Worm (Caenorhabditis elegans): ENCODE measurements around the gene F56D2.2.

Gene F56D2.2

ce11 chrIII:5568265-5568664 lies 18.8 kb upstream of the F56D2.2 start:
- 0 out of 2 replicates have a peak, but pooled peaks have one; percentile 12 for TF ChIP-seq aptf-3 (GFP tag; IDR thresholded peaks at IDR 0.05)
- no peak for TF ChIP-seq C17E4.6 (GFP tag; IDR thresholded peaks at IDR 0.05)

- no peak for TF ChIP-seq sea-2 (GFP tag; IDR thresholded peaks at IDR 0.05)
Observed at ce11 chrIII:5568679-5569078, 18.4 kb upstream of the F56D2.2 start, which contains the start of gene nspb-12. Gene nspb-12 (minus strand): TSS chrIII:5568779.

ce11 chrIII:5570814-5571443 lies 16.1 kb upstream of the F56D2.2 start:
- no peak for TF ChIP-seq chd-7 (tag; optimal IDR thresholded peaks at IDR 0.05)
- TF ChIP-seq Y95B8A.8 (GFP tag; IDR thresholded peaks at IDR 0.05): no peak
- no peak for TF ChIP-seq ets-4 (GFP tag; optimal IDR thresholded peaks at IDR 0.05)
- no peak for TF ChIP-seq F49E8.2 (tag; optimal IDR thresholded peaks at IDR 0.05; ENCODE audit: insufficient read depth)
- TF ChIP-seq aptf-2 (GFP tag; conservative IDR thresholded peaks at IDR 0.05): no peak
- TF ChIP-seq fkh-3 (tag; optimal IDR thresholded peaks at IDR 0.05): no peak

ce11 chrIII:5572806-5573205 lies 14.3 kb upstream of the F56D2.2 start:
- no peak for TF ChIP-seq Y56A3A.18 (GFP tag; IDR thresholded peaks at IDR 0.05)

- TF ChIP-seq snpc-1.3 (tag; optimal IDR thresholded peaks at IDR 0.05; ENCODE audit: insufficient read depth): no peak
- no peak for TF ChIP-seq aptf-2 (GFP tag; conservative IDR thresholded peaks at IDR 0.05)
- TF ChIP-seq hsf-1 (GFP tag; IDR thresholded peaks at IDR 0.05): no peak
- no peak for TF ChIP-seq gei-17 (GFP tag; optimal IDR thresholded peaks at IDR 0.05)
- TF ChIP-seq athp-1 (tag; optimal IDR thresholded peaks at IDR 0.05): no peak
- no peak for TF ChIP-seq B0019.2 (GFP tag; conservative IDR thresholded peaks at IDR 0.05)
- no peak for TF ChIP-seq F49E8.2 (tag; optimal IDR thresholded peaks at IDR 0.05; ENCODE audit: insufficient read depth)
Observed at ce11 chrIII:5573694-5574093, 13.4 kb upstream of the F56D2.2 start, which contains the start of gene molo-1. Gene molo-1 (plus strand): TSS chrIII:5573994.

- TF ChIP-seq lin-40 (tag; optimal IDR thresholded peaks at IDR 0.05): no peak
- peak; percentile 93 for TF ChIP-seq cebp-1 (GFP tag; IDR thresholded peaks at IDR 0.05)
- peak; percentile 97 for TF ChIP-seq cebp-1 (tag; optimal IDR thresholded peaks at IDR 0.05)
Observed at ce11 chrIII:5581049-5581448, 6.0 kb upstream of the F56D2.2 start, which contains the start of gene F56D2.5. Gene F56D2.5 (minus strand): TSS chrIII:5581419.

- no peak for TF ChIP-seq hsf-1 (GFP tag; IDR thresholded peaks at IDR 0.05)
- no peak for TF ChIP-seq ceh-79 (tag; optimal IDR thresholded peaks at IDR 0.05)
- TF ChIP-seq lsy-27 (tag; optimal IDR thresholded peaks at IDR 0.05; ENCODE audit: borderline replicate concordance, insufficient read depth): no peak
- TF ChIP-seq Y53F4B.3 (GFP tag; IDR thresholded peaks at IDR 0.05): no peak
- no peak for TF ChIP-seq tlf-1 (GFP tag; optimal IDR thresholded peaks at IDR 0.05)
- TF ChIP-seq lin-40 (tag; optimal IDR thresholded peaks at IDR 0.05): no peak
- no peak for TF ChIP-seq ZK185.1 (tag; optimal IDR thresholded peaks at IDR 0.05; ENCODE audit: poor library complexity, severe bottlenecking)
- no peak for TF ChIP-seq K12H6.12 (tag; optimal IDR thresholded peaks at IDR 0.05)
- TF ChIP-seq lin-35 (GFP tag; optimal IDR thresholded peaks at IDR 0.05): no peak
- no peak for TF ChIP-seq ztf-3 (GFP tag; optimal IDR thresholded peaks at IDR 0.05)
- TF ChIP-seq Y56A3A.18 (GFP tag; IDR thresholded peaks at IDR 0.05): no peak
- no peak for TF ChIP-seq let-526 (GFP tag; IDR thresholded peaks at IDR 0.05)
- TF ChIP-seq cebp-1 (GFP tag; IDR thresholded peaks at IDR 0.05): no peak
- TF ChIP-seq cebp-1 (tag; optimal IDR thresholded peaks at IDR 0.05): no peak
- TF ChIP-seq fkh-3 (tag; optimal IDR thresholded peaks at IDR 0.05): no peak
- no peak for TF ChIP-seq ztf-28 (GFP tag; IDR thresholded peaks at IDR 0.05)
Observed at ce11 chrIII:5582766-5583165, 4.3 kb upstream of the F56D2.2 start, which contains the start of the genes F56D2.8 and uev-2. Gene F56D2.8 (minus strand): TSS chrIII:5582866. Gene uev-2 (plus strand): TSS chrIII:5583125.

Data from whole organism, young adult.